Worm (Caenorhabditis elegans): ENCODE data around the gene clhm-1.

The clhm-1 gene

DNA sequence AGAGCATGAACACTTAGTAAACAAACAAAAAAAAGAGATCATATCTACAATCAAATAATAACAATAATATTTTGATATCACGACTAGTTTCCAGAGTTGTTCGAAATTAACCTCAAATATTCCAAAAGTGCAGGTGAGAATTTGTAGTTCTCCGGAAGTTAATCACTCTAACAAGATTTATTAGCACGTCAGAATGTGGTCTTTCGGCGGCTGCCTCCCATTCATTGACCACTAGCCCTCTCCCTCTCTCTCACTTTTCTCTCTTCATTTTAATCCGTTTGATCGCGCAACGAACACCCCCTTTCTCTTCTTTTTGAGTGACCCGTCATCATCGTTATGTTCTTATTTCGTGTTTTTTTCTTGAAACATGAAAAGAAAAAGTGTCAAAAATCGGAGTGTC lies 45.1 kb downstream of the clhm-1 start:
- peak; percentile 91 for TF ChIP-seq unc-62 (GFP tag; optimal IDR thresholded peaks at IDR 0.05)
- TF ChIP-seq daf-12 (tag; optimal IDR thresholded peaks at IDR 0.05) = no peak
- TF ChIP-seq nhr-43 (tag; optimal IDR thresholded peaks at IDR 0.05; ENCODE audit: poor library complexity, severe bottlenecking) = peak; percentile 63
- TF ChIP-seq pha-4 (tag; optimal IDR thresholded peaks at IDR 0.05) = no peak
- peak; percentile 38 for TF ChIP-seq nhr-25 (tag; optimal IDR thresholded peaks at IDR 0.05)
- peak; percentile 53 for TF ChIP-seq nhr-23 (tag; optimal IDR thresholded peaks at IDR 0.05)
- TF ChIP-seq egl-5 (tag; optimal IDR thresholded peaks at IDR 0.05) = peak; percentile 45
- peak; percentile 27 for TF ChIP-seq nfya-1 (tag; optimal IDR thresholded peaks at IDR 0.05; ENCODE audit: insufficient read depth)
- peak; percentile 63 for TF ChIP-seq lin-39 (tag; optimal IDR thresholded peaks at IDR 0.05)

ce11 chrII:6824524-6824923 lies 46.3 kb downstream of the clhm-1 start:
- TF ChIP-seq jun-1 (tag; optimal IDR thresholded peaks at IDR 0.05) (no peak), unc-62 (GFP tag; optimal IDR thresholded peaks at IDR 0.05) (peak; percentile 69), elt-1 (tag; optimal IDR thresholded peaks at IDR 0.05) (no peak), ceh-16 (tag; optimal IDR thresholded peaks at IDR 0.05) (no peak), snpc-4 (tag; optimal IDR thresholded peaks at IDR 0.05) (no peak), pqm-1 (tag; optimal IDR thresholded peaks at IDR 0.05) (peak; percentile 79), lin-39 (tag; optimal IDR thresholded peaks at IDR 0.05) (no peak), egl-5 (tag; optimal IDR thresholded peaks at IDR 0.05) (no peak), nhr-28 (tag; optimal IDR thresholded peaks at IDR 0.05) (no peak), mdl-1 (tag; optimal IDR thresholded peaks at IDR 0.05) (no peak), nhr-25 (tag; optimal IDR thresholded peaks at IDR 0.05) (peak; percentile 12), zag-1 (tag; optimal IDR thresholded peaks at IDR 0.05) (no peak), nhr-76 (tag; optimal IDR thresholded peaks at IDR 0.05) (no peak), egl-27 (tag; optimal IDR thresholded peaks at IDR 0.05) (no peak), ZK546.5 (tag; optimal IDR thresholded peaks at IDR 0.05) (no peak), nhr-23 (tag; optimal IDR thresholded peaks at IDR 0.05) (no peak), lsy-12 (tag; optimal IDR thresholded peaks at IDR 0.05) (no peak), fkh-10 (GFP tag; optimal IDR thresholded peaks at IDR 0.05) (no peak), ama-1 (optimal IDR thresholded peaks at IDR 0.05) (no peak), elt-2 (tag; optimal IDR thresholded peaks at IDR 0.05) (peak; percentile 87), unc-39 (tag; optimal IDR thresholded peaks at IDR 0.05) (no peak), aly-2 (tag; optimal IDR thresholded peaks at IDR 0.05) (no peak), ceh-28 (tag; optimal IDR thresholded peaks at IDR 0.05) (no peak), ztf-4 (tag; optimal IDR thresholded peaks at IDR 0.05) (no peak), nhr-67 (tag; optimal IDR thresholded peaks at IDR 0.05) (no peak)

DNA sequence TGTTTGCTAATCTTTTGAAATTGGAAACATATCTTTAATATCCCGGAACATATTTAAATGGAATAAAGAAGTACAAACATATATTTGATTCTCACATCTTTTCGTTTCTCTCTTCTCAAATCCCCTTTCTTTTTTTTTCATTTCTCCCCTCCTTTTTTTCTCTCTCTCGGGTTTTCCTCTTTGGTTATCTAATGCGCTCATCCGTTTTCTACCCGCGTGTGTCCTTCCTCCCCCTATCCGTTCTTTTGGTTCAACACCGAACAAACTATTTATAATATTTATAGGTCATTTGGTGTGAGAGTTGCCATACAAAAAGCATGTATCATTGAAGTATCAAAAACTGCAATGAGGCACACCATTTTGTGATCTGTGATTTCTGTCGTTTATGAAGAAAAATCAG lies 46.9 kb downstream of the clhm-1 start:
- TF ChIP-seq fkh-2 (tag; optimal IDR thresholded peaks at IDR 0.05) (no peak), snpc-4 (tag; optimal IDR thresholded peaks at IDR 0.05) (peak; percentile 33), lin-39 (tag; optimal IDR thresholded peaks at IDR 0.05) (peak; percentile 36), daf-12 (tag; optimal IDR thresholded peaks at IDR 0.05) (no peak), pqm-1 (tag; optimal IDR thresholded peaks at IDR 0.05) (no peak), ceh-82 (tag; optimal IDR thresholded peaks at IDR 0.05) (no peak), skn-1 (tag; optimal IDR thresholded peaks at IDR 0.05) (no peak), R02D3.7 (tag; optimal IDR thresholded peaks at IDR 0.05) (no peak), elt-3 (tag; optimal IDR thresholded peaks at IDR 0.05) (no peak), nhr-23 (tag; optimal IDR thresholded peaks at IDR 0.05) (peak; percentile 40), unc-62 (GFP tag; optimal IDR thresholded peaks at IDR 0.05) (peak; percentile 51), ceh-28 (tag; optimal IDR thresholded peaks at IDR 0.05) (no peak), ztf-4 (tag; optimal IDR thresholded peaks at IDR 0.05) (no peak), lin-15B (tag; optimal IDR thresholded peaks at IDR 0.05) (no peak), fos-1 (tag; optimal IDR thresholded peaks at IDR 0.05) (no peak), fkh-10 (GFP tag; optimal IDR thresholded peaks at IDR 0.05) (no peak), ama-1 (optimal IDR thresholded peaks at IDR 0.05) (no peak), ZK546.5 (tag; optimal IDR thresholded peaks at IDR 0.05) (no peak), aly-2 (tag; optimal IDR thresholded peaks at IDR 0.05) (no peak), mdl-1 (tag; optimal IDR thresholded peaks at IDR 0.05) (peak; percentile 20), ceh-16 (tag; optimal IDR thresholded peaks at IDR 0.05) (no peak), nhr-28 (tag; optimal IDR thresholded peaks at IDR 0.05) (no peak), pha-4 (tag; optimal IDR thresholded peaks at IDR 0.05) (no peak), nhr-25 (tag; optimal IDR thresholded peaks at IDR 0.05) (peak; percentile 20), elt-1 (tag; optimal IDR thresholded peaks at IDR 0.05) (peak; percentile 52), unc-39 (tag; optimal IDR thresholded peaks at IDR 0.05) (no peak), nfya-1 (tag; optimal IDR thresholded peaks at IDR 0.05; ENCODE audit: insufficient read depth) (peak; percentile 48), nhr-43 (tag; optimal IDR thresholded peaks at IDR 0.05; ENCODE audit: poor library complexity, severe bottlenecking) (no peak)

DNA sequence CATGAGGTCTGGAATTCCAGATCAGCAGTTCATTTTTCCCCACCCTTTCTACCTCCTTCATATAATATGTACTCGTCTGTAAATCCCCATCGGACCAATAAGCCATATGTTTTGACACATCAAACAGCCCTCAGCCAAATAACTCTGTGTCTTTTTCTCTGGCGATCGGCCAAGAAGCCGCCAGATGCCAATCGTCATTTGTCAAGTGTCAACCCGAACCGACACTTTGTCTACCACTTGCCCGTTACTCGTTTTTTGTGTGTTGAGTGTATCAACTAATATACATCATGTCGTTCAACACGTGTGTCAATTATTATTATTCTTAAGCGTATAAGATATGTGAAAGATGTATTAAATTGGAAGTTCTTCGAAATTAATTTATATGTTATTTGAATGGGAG lies 47.6 kb downstream of the clhm-1 start:
- TF ChIP-seq nhr-25 (tag; optimal IDR thresholded peaks at IDR 0.05) (peak; percentile 42), ceh-16 (tag; optimal IDR thresholded peaks at IDR 0.05) (no peak), mml-1 (tag; optimal IDR thresholded peaks at IDR 0.05) (no peak), nhr-11 (tag; optimal IDR thresholded peaks at IDR 0.05) (no peak), R02D3.7 (tag; optimal IDR thresholded peaks at IDR 0.05) (no peak), ceh-82 (tag; optimal IDR thresholded peaks at IDR 0.05) (no peak), fos-1 (tag; optimal IDR thresholded peaks at IDR 0.05) (no peak), ceh-9 (tag; optimal IDR thresholded peaks at IDR 0.05) (no peak), nhr-43 (tag; optimal IDR thresholded peaks at IDR 0.05; ENCODE audit: poor library complexity, severe bottlenecking) (peak; percentile 34), nhr-77 (tag; optimal IDR thresholded peaks at IDR 0.05) (no peak), ceh-28 (tag; optimal IDR thresholded peaks at IDR 0.05) (no peak), mdl-1 (tag; optimal IDR thresholded peaks at IDR 0.05) (no peak), zag-1 (tag; optimal IDR thresholded peaks at IDR 0.05) (no peak), snpc-4 (tag; optimal IDR thresholded peaks at IDR 0.05) (peak; percentile 35), hmg-11 (tag; optimal IDR thresholded peaks at IDR 0.05) (peak; percentile 39), egl-27 (tag; optimal IDR thresholded peaks at IDR 0.05) (no peak), daf-12 (tag; optimal IDR thresholded peaks at IDR 0.05) (no peak), jun-1 (tag; optimal IDR thresholded peaks at IDR 0.05) (no peak), elt-2 (tag; optimal IDR thresholded peaks at IDR 0.05) (no peak), ztf-11 (tag; optimal IDR thresholded peaks at IDR 0.05) (no peak), nfya-1 (tag; optimal IDR thresholded peaks at IDR 0.05; ENCODE audit: insufficient read depth) (peak; percentile 53), ama-1 (optimal IDR thresholded peaks at IDR 0.05) (no peak), elt-1 (tag; optimal IDR thresholded peaks at IDR 0.05) (peak; percentile 84), egl-5 (tag; optimal IDR thresholded peaks at IDR 0.05) (peak; percentile 23), nhr-12 (tag; optimal IDR thresholded peaks at IDR 0.05) (no peak), nhr-28 (tag; optimal IDR thresholded peaks at IDR 0.05) (no peak)

All from whole organism, L3 larva.